Fruit fly (Drosophila melanogaster): ENCODE measurements around the gene Eaf6.

DNA sequence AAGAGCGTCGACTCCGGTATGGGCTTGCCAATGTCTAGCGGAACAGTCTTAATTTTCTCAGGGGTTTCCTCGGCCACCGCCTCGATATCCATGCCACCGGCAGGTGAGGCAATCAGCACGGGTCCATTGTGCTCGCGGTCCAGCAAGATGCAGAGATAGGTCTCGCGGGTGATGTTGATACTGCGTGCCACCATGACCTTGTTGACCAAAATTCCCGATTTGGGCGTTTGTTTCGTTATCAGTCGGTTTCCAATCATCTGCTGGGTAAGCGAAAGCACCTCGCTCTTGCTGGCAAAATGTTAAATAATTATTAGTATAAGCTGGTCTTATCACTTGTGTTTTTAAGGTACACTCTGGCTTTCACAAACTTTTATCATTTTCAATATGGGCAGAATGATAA, 45.5 kb downstream of the Eaf6 start:
- TF ChIP-seq CG15710 (tag; optimal IDR thresholded peaks at IDR 0.05) (no peak), CG10348 (GFP tag; IDR thresholded peaks at IDR 0.05) (no peak), Pif1B (GFP tag; optimal IDR thresholded peaks at IDR 0.05) (no peak), CG9948 (tag; optimal IDR thresholded peaks at IDR 0.05) (no peak)
